Worm (Caenorhabditis elegans) whole organism, L2 larva: ENCODE data around the gene C56C10.9.

Source experiments
- C34F6.9 ChIP-seq: fragments of 150-350 bp; optimal IDR thresholded peaks from 2 replicates; lab custom pipeline; 2014; ENCODE audit warnings: missing biosample characterization, missing genetic modification characterization
- F13H6.1 ChIP-seq: sonication (generic microtip); optimal IDR thresholded peaks from 2 replicates; lab custom pipeline; 2016; ENCODE audit warnings: missing genetic modification characterization, missing compliant biosample characterization
- R02D3.7 ChIP-seq: fragments of 150-350 bp; optimal IDR thresholded peaks from 2 replicates; lab custom pipeline; 2014; ENCODE audit warnings: missing biosample characterization, missing genetic modification characterization
- Y55F3AM.14 ChIP-seq: fragments of 200-800 bp; sonication (Bioruptor generic); optimal IDR thresholded peaks from 2 replicates; lab custom pipeline; 2018; ENCODE audit warnings: mild to moderate bottlenecking, missing genetic modification characterization, missing compliant biosample characterization
- ZK546.5 ChIP-seq: sonication (generic microtip); optimal IDR thresholded peaks from 2 replicates; lab custom pipeline; 2017; ENCODE audit warnings: missing biosample characterization, missing genetic modification characterization
- alr-1 ChIP-seq: fragments of 150-350 bp; optimal IDR thresholded peaks from 2 replicates; lab custom pipeline; 2014; ENCODE audit warnings: missing biosample characterization, missing genetic modification characterization
- aly-2 ChIP-seq: fragments of 150-350 bp; optimal IDR thresholded peaks from 2 replicates; lab custom pipeline; 2014; ENCODE audit warnings: missing biosample characterization, missing genetic modification characterization
- ama-1 ChIP-seq: fragments of 150-350 bp; optimal IDR thresholded peaks from 2 replicates; lab custom pipeline; 2018; ENCODE audit warnings: inconsistent platforms
- blmp-1 ChIP-seq: sonication (generic microtip); optimal IDR thresholded peaks from 2 replicates; lab custom pipeline; 2017; ENCODE audit warnings: missing genetic modification characterization, mild to moderate bottlenecking, missing compliant biosample characterization, antibody characterized with exemption, moderate library complexity; ENCODE audit not compliant: insufficient read depth
- ceh-16 ChIP-seq: fragments of 150-350 bp; optimal IDR thresholded peaks from 2 replicates; lab custom pipeline; 2014; ENCODE audit warnings: missing biosample characterization, missing genetic modification characterization
- ceh-82 ChIP-seq: fragments of 150-350 bp; optimal IDR thresholded peaks from 2 replicates; lab custom pipeline; 2014; ENCODE audit warnings: missing biosample characterization, missing genetic modification characterization
- egl-27 ChIP-seq: sonication (generic microtip); optimal IDR thresholded peaks from 3 replicates; lab custom pipeline; 2017; ENCODE audit warnings: missing biosample characterization, missing genetic modification reagents, missing genetic modification characterization
- elt-1 ChIP-seq: fragments of 150-350 bp; optimal IDR thresholded peaks from 2 replicates; lab custom pipeline; 2014; ENCODE audit warnings: missing biosample characterization, missing genetic modification characterization
- elt-3 ChIP-seq: sonication (generic microtip); optimal IDR thresholded peaks from 2 replicates; lab custom pipeline; 2017; ENCODE audit warnings: missing biosample characterization, missing genetic modification characterization
- fos-1 ChIP-seq: fragments of 150-350 bp; optimal IDR thresholded peaks from 2 replicates; lab custom pipeline; 2014; ENCODE audit warnings: missing biosample characterization, missing genetic modification characterization
- gmeb-1 ChIP-seq: fragments of 150-350 bp; optimal IDR thresholded peaks from 2 replicates; lab custom pipeline; 2014; ENCODE audit warnings: missing biosample characterization, missing genetic modification characterization
- lin-11 ChIP-seq: fragments of 150-350 bp; sonication (generic microtip); optimal IDR thresholded peaks from 2 replicates; lab custom pipeline; 2014; ENCODE audit warnings: missing biosample characterization, missing genetic modification characterization, inconsistent platforms, mixed read lengths
- lin-13 ChIP-seq: fragments of 150-350 bp; optimal IDR thresholded peaks from 2 replicates; lab custom pipeline; 2014; ENCODE audit warnings: missing biosample characterization, missing genetic modification reagents, missing genetic modification characterization
- lsy-2 ChIP-seq, 2 experiments: fragments of 150-350 bp in 1 of 2; sonication (generic microtip) in 1 of 2; optimal IDR thresholded peaks; 2 replicates each; lab custom pipeline; 2014 to 2017; ENCODE audit warnings: missing biosample characterization in 2 of 2, missing genetic modification characterization in 2 of 2
- mab-5 ChIP-seq: fragments of 150-350 bp; optimal IDR thresholded peaks from 2 replicates; lab custom pipeline; 2014; ENCODE audit warnings: missing biosample characterization, missing genetic modification characterization
- mbf-1 ChIP-seq: sonication (generic microtip); optimal IDR thresholded peaks from 2 replicates; lab custom pipeline; 2017; ENCODE audit warnings: missing biosample characterization, missing genetic modification characterization
- mdl-1 ChIP-seq, 2 experiments: fragments of 150-350 bp in 1 of 2; sonication (generic microtip) in 1 of 2; optimal IDR thresholded peaks; 2 replicates each; lab custom pipeline; 2017; ENCODE audit warnings: missing biosample characterization in 2 of 2, missing genetic modification characterization in 2 of 2
- nhr-10 ChIP-seq: sonication (generic microtip); optimal IDR thresholded peaks from 2 replicates; lab custom pipeline; 2017; ENCODE audit warnings: missing biosample characterization, missing genetic modification characterization
- nhr-11 ChIP-seq: fragments of 150-350 bp; optimal IDR thresholded peaks from 2 replicates; lab custom pipeline; 2014; ENCODE audit warnings: missing biosample characterization, missing genetic modification characterization
- nhr-129 ChIP-seq: fragments of 150-350 bp; optimal IDR thresholded peaks from 2 replicates; lab custom pipeline; 2014; ENCODE audit warnings: missing biosample characterization, missing genetic modification characterization
- nhr-23 ChIP-seq: fragments of 150-350 bp; optimal IDR thresholded peaks from 2 replicates; lab custom pipeline; 2014; ENCODE audit warnings: missing biosample characterization, missing genetic modification reagents, missing genetic modification characterization
- nhr-237 ChIP-seq: fragments of 150-350 bp; optimal IDR thresholded peaks from 2 replicates; lab custom pipeline; 2014; ENCODE audit warnings: missing biosample characterization, missing genetic modification characterization
- nhr-25 ChIP-seq: fragments of 150-350 bp; sonication (generic microtip); optimal IDR thresholded peaks from 3 replicates; lab custom pipeline; 2014; ENCODE audit warnings: missing biosample characterization, missing genetic modification characterization
- nhr-6 ChIP-seq: fragments of 150-350 bp; optimal IDR thresholded peaks from 2 replicates; lab custom pipeline; 2014; ENCODE audit warnings: missing biosample characterization, missing genetic modification characterization
- peb-1 ChIP-seq: fragments of 150-350 bp; optimal IDR thresholded peaks from 2 replicates; lab custom pipeline; 2014; ENCODE audit warnings: missing biosample characterization, missing genetic modification characterization
- sem-4 ChIP-seq: fragments of 150-350 bp; optimal IDR thresholded peaks from 2 replicates; lab custom pipeline; 2014; ENCODE audit warnings: missing biosample characterization, missing genetic modification reagents, missing genetic modification characterization
- skn-1 ChIP-seq: sonication (generic microtip); optimal IDR thresholded peaks from 2 replicates; lab custom pipeline; 2017; ENCODE audit warnings: missing biosample characterization, missing genetic modification characterization
- sma-3 ChIP-seq: sonication (generic microtip); optimal IDR thresholded peaks from 2 replicates; lab custom pipeline; 2016; ENCODE audit warnings: missing genetic modification reagents, missing genetic modification characterization, missing compliant biosample characterization
- sma-9 ChIP-seq, 2 experiments: fragments of 150-350 bp in 1 of 2; sonication (generic microtip) in 1 of 2; optimal IDR thresholded peaks; 2 replicates each; lab custom pipeline; 2014 to 2016; ENCODE audit warnings: missing genetic modification characterization in 2 of 2, mild to moderate bottlenecking in 1 of 2, missing biosample characterization in 1 of 2, missing compliant biosample characterization in 1 of 2, missing genetic modification reagents in 1 of 2, moderate library complexity in 1 of 2
- snpc-4 ChIP-seq: fragments of 150-350 bp; optimal IDR thresholded peaks from 2 replicates; lab custom pipeline; 2014; ENCODE audit warnings: missing biosample characterization, missing genetic modification characterization
- unc-55 ChIP-seq: fragments of 150-350 bp; sonication (generic microtip); optimal IDR thresholded peaks from 3 replicates; lab custom pipeline; 2014; ENCODE audit warnings: missing biosample characterization, missing genetic modification reagents, missing genetic modification characterization
- unc-62 ChIP-seq: fragments of 150-350 bp; optimal IDR thresholded peaks from 2 replicates; lab custom pipeline; 2014; ENCODE audit warnings: missing biosample characterization, missing genetic modification reagents, missing genetic modification characterization
- zag-1 ChIP-seq: fragments of 150-350 bp; optimal IDR thresholded peaks from 2 replicates; lab custom pipeline; 2014; ENCODE audit warnings: missing biosample characterization, missing genetic modification characterization
- ztf-1 ChIP-seq: fragments of 200-800 bp; sonication (Bioruptor generic); conservative IDR thresholded peaks from 2 replicates; pipeline ENCODE4 v1.3.6; 2022; ENCODE audit warnings: missing genetic modification characterization, missing compliant biosample characterization
- ztf-11 ChIP-seq: sonication (generic microtip); optimal IDR thresholded peaks from 2 replicates; lab custom pipeline; 2017; ENCODE audit warnings: missing biosample characterization, missing genetic modification characterization

Gene C56C10.9

ce11 chrII:6575647-6576046 lies 16.5 kb downstream of the C56C10.9 start, which contains the start of gene sra-29:
Gene sra-29, minus strand, starts transcription at chrII:6575747.
- TF ChIP-seq nhr-10 (tag; lab: Kevin White, UChicago), result no peak
- TF ChIP-seq mbf-1 (tag; lab: Kevin White, UChicago), result no peak
- no peak for TF ChIP-seq unc-62 (GFP tag; lab: Kevin White, UChicago)
- TF ChIP-seq gmeb-1, result no peak
- TF ChIP-seq nhr-25, result no peak
- no peak for TF ChIP-seq nhr-6
- TF ChIP-seq ama-1 (lab: Kevin White, UChicago), result no peak
- no peak for TF ChIP-seq blmp-1 (tag; lab: Kevin White, UChicago)
- no peak for TF ChIP-seq nhr-11 (tag; lab: Kevin White, UChicago)
- TF ChIP-seq sma-3 (GFP tag; lab: Kevin White, UChicago), result no peak
- TF ChIP-seq nhr-129 (tag; lab: Kevin White, UChicago), result no peak
- TF ChIP-seq lin-13 (GFP tag; lab: Kevin White, UChicago), result no peak
- no peak for TF ChIP-seq ceh-16 (tag; lab: Kevin White, UChicago)

DNA sequence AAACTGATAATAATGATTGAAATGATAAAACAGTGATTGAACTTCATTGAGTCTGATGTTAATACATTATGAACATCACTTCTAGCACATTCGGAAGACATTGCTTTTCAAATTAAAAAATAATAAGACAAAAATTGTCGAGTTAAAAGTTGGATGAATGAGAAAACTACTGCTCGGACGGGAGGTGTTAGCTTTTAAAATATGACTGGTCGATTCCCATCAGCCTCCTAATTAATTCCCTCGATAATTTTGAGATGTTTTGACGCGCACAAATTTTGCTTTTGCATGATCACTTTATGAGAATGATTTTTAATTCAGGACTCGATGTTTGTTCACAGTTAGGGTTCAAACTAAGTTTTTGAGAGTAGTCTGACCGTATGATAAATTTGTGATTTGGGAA lies 18.5 kb downstream of the C56C10.9 start, which contains the start of gene sra-28:
sra-28 (minus strand) TSS at position 101 of the 400 bp plus-strand sequence.
- TF ChIP-seq skn-1 (no peak), ceh-82 (tag; lab: Kevin White, UChicago) (no peak), nhr-11 (tag; lab: Kevin White, UChicago) (no peak), elt-3 (tag; lab: Kevin White, UChicago) (no peak), nhr-237 (tag; lab: Kevin White, UChicago) (no peak), gmeb-1 (no peak), ztf-1 (no peak), lin-13 (GFP tag; lab: Kevin White, UChicago) (no peak), nhr-23 (tag; lab: Kevin White, UChicago) (no peak), egl-27 (no peak)

ce11 chrII:6568707-6569106 lies 23.4 kb downstream of the C56C10.9 start, which contains the start of gene sra-27:
Gene sra-27, plus strand, starts transcription at chrII:6569007.
- no peak for TF ChIP-seq ceh-82 (tag; lab: Kevin White, UChicago)
- no peak for TF ChIP-seq lsy-2 (tag; optimal IDR thresholded peaks at IDR 0.05; lab: Kevin White, UChicago)
- no peak for TF ChIP-seq lin-13 (GFP tag; lab: Kevin White, UChicago)
- TF ChIP-seq F13H6.1, result no peak
- no peak for TF ChIP-seq fos-1
- TF ChIP-seq mab-5 (tag; lab: Kevin White, UChicago), result no peak
- TF ChIP-seq sma-3 (GFP tag; lab: Kevin White, UChicago), result no peak
- no peak for TF ChIP-seq mdl-1 (tag; optimal IDR thresholded peaks at IDR 0.05; lab: Kevin White, UChicago)
- TF ChIP-seq, all 48 proteins: peak for 0

- TF ChIP-seq ztf-11 (tag; lab: Kevin White, UChicago), result no peak
- TF ChIP-seq peb-1 (tag; lab: Kevin White, UChicago), result no peak
- no peak for TF ChIP-seq ceh-16 (tag; lab: Kevin White, UChicago)
Observed at ce11 chrII:6566628-6567180, 25.4 kb downstream of the C56C10.9 start, which contains the start of the genes F18C5.5 and F18C5.9. Gene F18C5.5, minus strand, starts transcription at chrII:6566728. Gene F18C5.9, plus strand, starts transcription at chrII:6567130.

DNA sequence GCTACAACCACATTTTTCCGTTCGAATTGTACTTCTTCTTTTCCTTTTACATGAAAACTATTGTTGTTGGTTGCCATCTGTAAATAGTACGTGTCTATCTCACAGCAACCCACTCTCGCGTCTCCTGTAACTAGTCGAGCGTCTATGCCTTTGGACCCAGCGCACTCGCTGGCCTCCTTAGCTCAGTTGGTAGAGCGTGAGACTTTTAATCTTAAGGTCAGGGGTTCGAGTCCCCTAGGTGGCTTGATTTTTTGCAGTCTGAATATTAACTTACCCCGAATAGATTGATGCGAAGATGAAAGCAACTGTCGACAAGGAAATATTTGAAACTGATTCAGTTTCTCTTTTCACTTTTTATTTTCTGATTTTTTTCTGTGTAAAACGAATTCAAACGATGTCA lies 27.1 kb downstream of the C56C10.9 start, which contains the start of gene mpz-3:
mpz-3 (minus strand) TSS at position 320 of the 400 bp plus-strand sequence.
- TF ChIP-seq lsy-2 (tag; optimal IDR thresholded peaks at IDR 0.05; lab: Kevin White, UChicago) (no peak), fos-1 (peak; percentile 57), elt-3 (tag; lab: Kevin White, UChicago) (no peak), nhr-237 (tag; lab: Kevin White, UChicago) (no peak), zag-1 (no peak), nhr-6 (no peak), nhr-129 (tag; lab: Kevin White, UChicago) (peak; percentile 68), C34F6.9 (tag; lab: Kevin White, UChicago) (peak; percentile 37), Y55F3AM.14 (GFP tag; lab: Kevin White, UChicago) (no peak), sma-3 (GFP tag; lab: Kevin White, UChicago) (peak; percentile 48), ZK546.5 (tag; lab: Kevin White, UChicago) (no peak), egl-27 (no peak), ztf-11 (tag; lab: Kevin White, UChicago) (no peak), ztf-1 (no peak), nhr-10 (tag; lab: Kevin White, UChicago) (no peak), ceh-16 (tag; lab: Kevin White, UChicago) (no peak), unc-55 (GFP tag; lab: Kevin White, UChicago) (no peak), R02D3.7 (no peak), sem-4 (tag; lab: Kevin White, UChicago) (no peak), gmeb-1 (peak; percentile 51), nhr-25 (no peak), nhr-11 (tag; lab: Kevin White, UChicago) (no peak), blmp-1 (tag; lab: Kevin White, UChicago) (no peak), peb-1 (tag; lab: Kevin White, UChicago) (no peak), unc-62 (GFP tag; lab: Kevin White, UChicago) (no peak), sma-9 (GFP tag; optimal IDR thresholded peaks at IDR 0.05; lab: Kevin White, UChicago) (peak; percentile 63), sma-9 (tag; optimal IDR thresholded peaks at IDR 0.05; lab: Kevin White, UChicago) (no peak), alr-1 (no peak), F13H6.1 (peak; percentile 28), ama-1 (lab: Kevin White, UChicago) (no peak), lin-11 (tag; lab: Kevin White, UChicago) (peak; percentile 4), elt-1 (tag; lab: Kevin White, UChicago) (no peak), aly-2 (tag; lab: Kevin White, UChicago) (no peak), ceh-82 (tag; lab: Kevin White, UChicago) (no peak), snpc-4 (tag; lab: Kevin White, UChicago) (no peak)
